Worm (Caenorhabditis elegans) whole organism, midembryonic: ENCODE data around the gene rpm-1.

ENCODE experiments used
- T22C8.4 ChIP-seq: fragments of 200-800 bp; sonication (Bioruptor generic); IDR thresholded peaks from 2 replicates; pipeline ENCODE4 v1.3.6; 2022; ENCODE audit warnings: missing genetic modification characterization, missing compliant biosample characterization
- cog-1 ChIP-seq: sonication (generic microtip); optimal IDR thresholded peaks from 2 replicates; lab custom pipeline; 2016; ENCODE audit warnings: missing genetic modification characterization, missing compliant biosample characterization
- flt-1 ChIP-seq: fragments of 200-800 bp; sonication (Bioruptor generic); IDR thresholded peaks from 2 replicates; pipeline ENCODE4 v1.3.6; 2022; ENCODE audit warnings: missing genetic modification characterization, missing compliant biosample characterization
- klf-2 ChIP-seq: fragments of 200-800 bp; sonication (Bioruptor generic); conservative IDR thresholded peaks from 2 replicates; pipeline ENCODE4 v1.3.6; 2022; ENCODE audit warnings: missing genetic modification reagents, missing genetic modification characterization, missing compliant biosample characterization
- med-1 ChIP-seq: sonication (generic microtip); optimal IDR thresholded peaks from 2 replicates; lab custom pipeline; 2017; ENCODE audit warnings: missing genetic modification characterization, mild to moderate bottlenecking, missing compliant biosample characterization, antibody characterized with exemption, missing genetic modification reagents; ENCODE audit not compliant: insufficient read depth
- ref-1 ChIP-seq: fragments of 200-800 bp; sonication (Bioruptor generic); conservative IDR thresholded peaks from 2 replicates; pipeline ENCODE4 v1.3.6; 2022; ENCODE audit warnings: missing genetic modification reagents, missing genetic modification characterization, missing compliant biosample characterization
- tab-1 ChIP-seq: fragments of 200-800 bp; sonication (Bioruptor generic); IDR thresholded peaks from 2 replicates; pipeline ENCODE4 v1.3.6; 2022; ENCODE audit warnings: missing genetic modification characterization, missing compliant biosample characterization
- ztf-23 ChIP-seq: fragments of 200-800 bp; sonication (Bioruptor generic); IDR thresholded peaks from 2 replicates; pipeline ENCODE4 v1.3.6; 2022; ENCODE audit warnings: missing genetic modification reagents, missing genetic modification characterization, missing compliant biosample characterization
- ztf-29 ChIP-seq: fragments of 200-800 bp; sonication (Bioruptor generic); IDR thresholded peaks from 2 replicates; pipeline ENCODE4 v1.3.6; 2022; ENCODE audit warnings: missing genetic modification reagents, missing genetic modification characterization, missing compliant biosample characterization

rpm-1 gene

DNA sequence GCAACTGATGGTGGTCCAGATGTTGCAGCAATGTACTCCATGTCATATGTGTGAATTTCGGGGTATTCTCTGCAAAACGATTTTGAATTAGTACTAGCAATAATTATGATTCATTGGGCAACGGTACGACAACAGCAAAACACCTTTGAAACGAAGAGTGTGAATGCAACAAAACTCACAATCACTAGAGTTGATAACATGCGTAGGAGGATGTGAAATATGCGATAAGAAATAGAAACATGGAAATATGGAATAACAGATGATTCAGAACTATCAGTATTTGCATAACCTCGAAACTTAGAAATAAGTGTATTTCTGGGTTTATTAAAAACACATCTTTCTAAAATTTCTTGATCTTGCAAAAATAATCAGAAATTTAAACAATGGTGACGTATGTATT is 24.3 kb downstream of the rpm-1 start:
- TF ChIP-seq ref-1 (GFP tag; lab: Robert Waterston, UW), result no peak
- TF ChIP-seq ztf-23 (GFP tag; lab: Robert Waterston, UW), result no peak
- TF ChIP-seq tab-1 (GFP tag; lab: Robert Waterston, UW), result no peak
- TF ChIP-seq ztf-29 (GFP tag; lab: Robert Waterston, UW), result no peak
- TF ChIP-seq klf-2 (GFP tag; lab: Robert Waterston, UW), result no peak
- TF ChIP-seq flt-1 (GFP tag; lab: Robert Waterston, UW), result no peak
- no peak for TF ChIP-seq T22C8.4 (GFP tag; lab: Robert Waterston, UW)
- no peak for TF ChIP-seq med-1 (GFP tag; lab: Kevin White, UChicago)

DNA sequence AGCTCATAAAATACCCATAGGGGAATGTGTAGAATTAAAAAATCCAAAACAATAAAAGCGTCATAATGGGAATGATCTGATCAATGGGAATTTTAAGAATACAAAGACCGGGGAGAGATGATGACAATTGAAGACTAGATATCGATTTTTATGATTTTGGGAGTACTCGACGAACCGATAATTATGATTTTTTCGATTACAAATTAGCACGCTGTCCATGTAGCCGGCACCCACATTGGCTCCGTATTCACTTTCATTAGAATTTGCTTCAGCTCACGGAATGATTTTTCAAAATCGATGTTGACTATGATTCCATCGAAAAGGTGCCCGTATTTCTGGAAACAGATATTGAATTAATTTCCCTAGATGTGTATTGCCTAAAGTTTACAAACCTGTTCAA is 26.9 kb downstream of the rpm-1 start:
- TF ChIP-seq ztf-29 (GFP tag; lab: Robert Waterston, UW) (no peak), T22C8.4 (GFP tag; lab: Robert Waterston, UW) (peak; percentile 51)

DNA sequence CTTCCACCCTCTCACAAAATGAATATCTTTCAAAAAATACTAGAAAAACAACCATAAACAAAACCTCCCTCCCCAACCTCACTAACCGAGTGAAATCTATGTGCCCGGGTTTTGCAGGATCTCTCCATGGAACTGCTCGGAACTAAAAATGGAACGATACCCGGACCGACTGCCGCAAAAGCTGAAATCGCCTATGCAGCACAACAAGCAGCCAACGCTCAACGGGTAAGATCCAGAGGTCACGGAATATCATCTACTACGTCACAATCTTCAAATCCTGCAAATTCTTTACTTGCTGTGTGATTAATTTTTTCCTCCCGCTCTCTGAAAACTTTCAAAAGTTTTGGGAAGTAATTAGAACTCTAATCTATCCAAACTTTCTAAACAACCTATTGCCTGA is 30.4 kb downstream of the rpm-1 start:
- TF ChIP-seq ztf-29 (GFP tag; lab: Robert Waterston, UW) (no peak), flt-1 (GFP tag; lab: Robert Waterston, UW) (no peak), cog-1 (tag; lab: Kevin White, UChicago) (no peak), tab-1 (GFP tag; lab: Robert Waterston, UW) (no peak), T22C8.4 (GFP tag; lab: Robert Waterston, UW) (no peak), ztf-23 (GFP tag; lab: Robert Waterston, UW) (no peak), ref-1 (GFP tag; lab: Robert Waterston, UW) (no peak)

DNA sequence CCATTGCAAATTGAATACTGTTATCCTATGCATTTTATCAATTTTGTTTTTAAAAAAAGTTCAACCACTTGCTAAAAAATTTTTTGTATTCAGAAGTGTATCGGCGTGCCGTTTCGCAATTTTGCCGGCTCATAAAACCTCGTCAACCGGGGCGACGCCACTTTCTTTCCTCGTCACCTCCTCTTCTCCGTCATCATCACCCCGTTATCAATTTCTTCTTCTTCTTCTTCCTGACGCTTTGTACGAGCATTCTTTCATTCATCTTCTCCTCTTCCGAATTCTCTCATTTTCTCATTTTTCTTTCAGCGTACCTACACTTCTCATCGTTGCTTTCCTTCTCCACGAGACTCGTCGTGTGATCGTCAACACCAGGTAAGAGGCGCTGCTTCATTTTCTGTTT is 33.5 kb downstream of the rpm-1 start, which contains the start of gene sup-37:
TSS of gene sup-37 (plus strand) at position 301 of the 400 bp plus-strand sequence.
- TF ChIP-seq ztf-23 (GFP tag; lab: Robert Waterston, UW), result no peak
- no peak for TF ChIP-seq klf-2 (GFP tag; lab: Robert Waterston, UW)
- no peak for TF ChIP-seq med-1 (GFP tag; lab: Kevin White, UChicago)
- no peak for TF ChIP-seq ztf-29 (GFP tag; lab: Robert Waterston, UW)
- no peak for TF ChIP-seq flt-1 (GFP tag; lab: Robert Waterston, UW)
- TF ChIP-seq T22C8.4 (GFP tag; lab: Robert Waterston, UW), result no peak
- TF ChIP-seq ref-1 (GFP tag; lab: Robert Waterston, UW), result no peak
- TF ChIP-seq cog-1 (tag; lab: Kevin White, UChicago), result no peak
- no peak for TF ChIP-seq tab-1 (GFP tag; lab: Robert Waterston, UW)

DNA sequence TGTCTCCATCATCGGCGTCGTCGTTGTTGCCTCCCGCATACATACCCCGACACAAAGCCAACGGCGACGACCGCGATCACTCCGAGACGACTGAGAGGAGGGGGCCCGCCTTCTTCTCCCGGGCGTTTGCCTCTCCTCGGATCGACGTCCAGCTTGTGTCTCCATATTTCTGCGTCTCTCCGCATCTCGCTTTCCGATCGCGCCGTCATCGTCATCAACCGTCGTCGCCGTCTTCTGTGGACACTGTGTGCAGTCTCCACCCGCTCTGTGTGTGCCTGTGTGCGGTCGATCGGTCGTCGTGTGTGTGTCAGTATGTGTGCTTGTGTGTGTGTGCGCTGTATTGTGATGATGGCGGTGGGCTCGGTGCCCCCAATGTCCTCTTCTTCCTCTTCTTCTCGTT is 34.2 kb downstream of the rpm-1 start:
- TF ChIP-seq med-1 (GFP tag; lab: Kevin White, UChicago) (no peak), ztf-29 (GFP tag; lab: Robert Waterston, UW) (peak; percentile 75), ztf-23 (GFP tag; lab: Robert Waterston, UW) (peak; percentile 60), ref-1 (GFP tag; lab: Robert Waterston, UW) (no peak), T22C8.4 (GFP tag; lab: Robert Waterston, UW) (no peak), tab-1 (GFP tag; lab: Robert Waterston, UW) (peak; percentile 70; the same call in 1 of the 2 replicates), klf-2 (GFP tag; lab: Robert Waterston, UW) (no peak), flt-1 (GFP tag; lab: Robert Waterston, UW) (peak; percentile 73), cog-1 (tag; lab: Kevin White, UChicago) (peak; percentile 27)

DNA sequence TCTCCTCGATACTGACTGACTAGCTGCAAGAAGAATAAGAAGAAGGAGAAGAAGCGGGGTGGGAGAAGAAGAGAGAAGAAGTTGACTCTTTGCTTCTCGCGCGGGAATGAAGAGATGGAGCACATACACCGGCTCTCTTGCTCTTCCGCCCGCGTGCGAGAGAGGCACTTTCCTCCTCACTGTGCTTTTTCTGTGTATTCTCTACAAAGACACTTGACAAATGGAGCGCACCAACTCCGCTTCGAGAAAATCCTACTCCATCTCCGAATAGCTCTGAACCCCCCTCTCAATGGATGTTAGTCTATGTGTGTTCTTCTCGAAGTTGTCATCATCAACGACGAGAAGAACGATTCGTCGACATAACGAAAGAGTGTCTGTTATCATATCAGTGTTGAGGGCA is 35.3 kb downstream of the rpm-1 start:
- TF ChIP-seq flt-1 (GFP tag; lab: Robert Waterston, UW), result no peak
- no peak for TF ChIP-seq ztf-29 (GFP tag; lab: Robert Waterston, UW)
- TF ChIP-seq ref-1 (GFP tag; lab: Robert Waterston, UW), result no peak
- TF ChIP-seq cog-1 (tag; lab: Kevin White, UChicago), result no peak

DNA sequence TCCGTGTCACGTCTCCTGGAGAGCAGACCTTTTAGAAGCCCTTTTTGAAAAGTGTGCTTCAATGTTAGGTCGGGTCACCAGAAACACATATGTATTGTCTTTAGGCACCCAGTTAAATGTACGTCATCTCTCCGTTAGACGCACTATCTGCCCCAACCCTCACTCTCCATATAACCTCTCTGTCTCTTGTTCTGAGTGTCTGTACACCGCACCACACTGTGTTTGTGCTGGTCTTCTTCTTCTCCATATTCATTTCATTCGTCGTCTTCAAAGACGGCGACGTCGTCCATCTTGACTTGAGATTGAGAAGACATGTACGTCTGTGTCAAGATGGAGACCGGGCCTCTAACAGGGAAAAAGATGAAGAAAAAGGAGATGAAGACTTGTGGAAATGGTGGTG is 37.6 kb downstream of the rpm-1 start:
- TF ChIP-seq T22C8.4 (GFP tag; lab: Robert Waterston, UW) (no peak), tab-1 (GFP tag; lab: Robert Waterston, UW) (no peak), cog-1 (tag; lab: Kevin White, UChicago) (no peak), med-1 (GFP tag; lab: Kevin White, UChicago) (no peak), ztf-29 (GFP tag; lab: Robert Waterston, UW) (no peak), ztf-23 (GFP tag; lab: Robert Waterston, UW) (no peak), ref-1 (GFP tag; lab: Robert Waterston, UW) (no peak), flt-1 (GFP tag; lab: Robert Waterston, UW) (no peak), klf-2 (GFP tag; lab: Robert Waterston, UW) (no peak)

DNA sequence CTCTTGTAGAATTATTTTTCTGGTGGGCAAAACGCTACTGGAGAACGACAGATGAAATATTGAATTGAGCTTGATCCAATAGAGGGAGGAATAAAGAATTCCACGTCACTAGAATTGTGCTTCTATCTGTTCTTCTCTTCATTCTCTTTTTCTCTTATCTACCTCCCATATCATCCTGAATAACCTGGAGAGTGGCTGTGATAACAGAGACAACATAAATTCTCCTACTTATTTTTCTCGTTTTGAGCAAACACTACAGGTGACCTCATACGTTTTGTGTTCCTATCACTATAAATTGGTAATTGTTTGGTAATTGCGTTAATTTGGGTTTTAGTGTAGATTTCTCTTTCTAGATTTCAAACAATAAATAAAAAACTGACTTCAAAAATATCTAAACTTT is 38.6 kb downstream of the rpm-1 start:
- no peak for TF ChIP-seq cog-1 (tag; lab: Kevin White, UChicago)

DNA sequence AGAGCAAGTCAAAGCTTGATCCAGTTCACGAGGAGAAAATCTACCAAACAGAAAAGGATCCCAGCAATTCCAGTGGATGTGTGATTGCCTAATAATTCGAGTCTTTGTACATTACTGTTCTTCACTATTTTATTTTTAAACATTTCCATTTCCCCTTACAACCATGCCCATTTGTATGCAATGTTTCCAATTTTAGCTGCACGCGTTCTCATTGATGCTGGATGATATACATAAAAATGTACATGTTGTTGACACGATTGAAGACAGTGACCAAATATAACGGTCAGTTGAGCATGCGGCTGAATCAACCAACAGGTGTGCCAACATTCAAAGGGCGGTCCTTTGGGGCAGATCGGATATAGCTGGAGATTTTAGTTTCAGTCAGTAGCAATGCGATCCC is 43.5 kb downstream of the rpm-1 start, which contains the start of gene B0507.1:
TSS of gene B0507.1 (plus strand) at position 301 of the 400 bp plus-strand sequence.
- TF ChIP-seq ztf-29 (GFP tag; lab: Robert Waterston, UW) (no peak), ztf-23 (GFP tag; lab: Robert Waterston, UW) (no peak), med-1 (GFP tag; lab: Kevin White, UChicago) (no peak), flt-1 (GFP tag; lab: Robert Waterston, UW) (no peak), klf-2 (GFP tag; lab: Robert Waterston, UW) (no peak), tab-1 (GFP tag; lab: Robert Waterston, UW) (no peak), T22C8.4 (GFP tag; lab: Robert Waterston, UW) (no peak), cog-1 (tag; lab: Kevin White, UChicago) (no peak), ref-1 (GFP tag; lab: Robert Waterston, UW) (no peak)
